Fruit fly (Drosophila melanogaster): ENCODE measurements around the gene CG2909.

dm6 chrX:10369763-10370162 lies 43.5 kb downstream of the CG2909 start:
- no peak for TF ChIP-seq insv (optimal IDR thresholded peaks at IDR 0.05)
- TF ChIP-seq h (optimal IDR thresholded peaks at IDR 0.05): no peak

Measured in Kc167 (cell line).